Worm (Caenorhabditis elegans) whole organism, midembryonic: ENCODE data around the gene grl-19.

Experiments used
- T22C8.4 ChIP-seq: fragments of 200-800 bp; sonication (Bioruptor generic); IDR thresholded peaks from 2 replicates; pipeline ENCODE4 v1.3.6; 2022; ENCODE audit warnings: missing genetic modification characterization, missing compliant biosample characterization
- cog-1 ChIP-seq: sonication (generic microtip); optimal IDR thresholded peaks from 2 replicates; lab custom pipeline; 2016; ENCODE audit warnings: missing genetic modification characterization, missing compliant biosample characterization
- klf-2 ChIP-seq: fragments of 200-800 bp; sonication (Bioruptor generic); conservative IDR thresholded peaks from 2 replicates; pipeline ENCODE4 v1.3.6; 2022; ENCODE audit warnings: missing genetic modification reagents, missing genetic modification characterization, missing compliant biosample characterization
- med-1 ChIP-seq: sonication (generic microtip); optimal IDR thresholded peaks from 2 replicates; lab custom pipeline; 2017; ENCODE audit warnings: missing genetic modification characterization, mild to moderate bottlenecking, missing compliant biosample characterization, antibody characterized with exemption, missing genetic modification reagents; ENCODE audit not compliant: insufficient read depth
- ref-1 ChIP-seq: fragments of 200-800 bp; sonication (Bioruptor generic); conservative IDR thresholded peaks from 2 replicates; pipeline ENCODE4 v1.3.6; 2022; ENCODE audit warnings: missing genetic modification reagents, missing genetic modification characterization, missing compliant biosample characterization

DNA sequence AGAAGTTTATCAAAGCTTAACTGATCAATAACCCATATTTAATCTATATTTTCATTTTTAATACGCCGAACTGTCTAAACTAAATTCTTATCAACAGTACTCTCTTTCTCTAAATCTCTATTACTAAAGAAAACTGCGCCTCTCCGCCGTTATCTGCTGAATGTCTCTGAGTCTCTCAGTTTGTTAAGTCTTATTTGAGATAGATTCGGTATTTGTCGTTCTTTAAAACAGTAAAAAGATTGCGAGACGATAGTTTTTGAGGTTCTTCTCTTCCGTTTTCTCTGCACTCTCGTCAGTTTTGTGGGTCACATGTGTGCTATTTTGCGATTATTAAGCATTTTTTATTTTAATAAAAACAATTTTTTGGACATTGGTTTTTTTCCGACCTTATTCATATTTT, 21.8 kb upstream of the grl-19 start, which contains the start of gene sma-10:
- no peak for TF ChIP-seq ref-1 (GFP tag; lab: Robert Waterston, UW)
- no peak for TF ChIP-seq med-1
- no peak for TF ChIP-seq T22C8.4
- TF ChIP-seq cog-1 = no peak
- TF ChIP-seq klf-2 = no peak
